Worm (Caenorhabditis elegans): Measurements from ENCODE around the gene srh-243.

ce11 chrV:2891927-2892326 lies 21.7 kb downstream of the srh-243 start, which contains the start of gene F37B4.15:
- TF ChIP-seq ztf-23 (GFP tag; IDR thresholded peaks at IDR 0.05) (no peak), klf-2 (GFP tag; conservative IDR thresholded peaks at IDR 0.05) (no peak), ref-1 (GFP tag; conservative IDR thresholded peaks at IDR 0.05) (no peak), med-1 (GFP tag; optimal IDR thresholded peaks at IDR 0.05; ENCODE audit: insufficient read depth) (no peak), flt-1 (GFP tag; IDR thresholded peaks at IDR 0.05) (no peak), T22C8.4 (GFP tag; IDR thresholded peaks at IDR 0.05) (no peak)
